Fruit fly (Drosophila melanogaster): ENCODE measurements around the gene CG42446.

The CG42446 gene

DNA sequence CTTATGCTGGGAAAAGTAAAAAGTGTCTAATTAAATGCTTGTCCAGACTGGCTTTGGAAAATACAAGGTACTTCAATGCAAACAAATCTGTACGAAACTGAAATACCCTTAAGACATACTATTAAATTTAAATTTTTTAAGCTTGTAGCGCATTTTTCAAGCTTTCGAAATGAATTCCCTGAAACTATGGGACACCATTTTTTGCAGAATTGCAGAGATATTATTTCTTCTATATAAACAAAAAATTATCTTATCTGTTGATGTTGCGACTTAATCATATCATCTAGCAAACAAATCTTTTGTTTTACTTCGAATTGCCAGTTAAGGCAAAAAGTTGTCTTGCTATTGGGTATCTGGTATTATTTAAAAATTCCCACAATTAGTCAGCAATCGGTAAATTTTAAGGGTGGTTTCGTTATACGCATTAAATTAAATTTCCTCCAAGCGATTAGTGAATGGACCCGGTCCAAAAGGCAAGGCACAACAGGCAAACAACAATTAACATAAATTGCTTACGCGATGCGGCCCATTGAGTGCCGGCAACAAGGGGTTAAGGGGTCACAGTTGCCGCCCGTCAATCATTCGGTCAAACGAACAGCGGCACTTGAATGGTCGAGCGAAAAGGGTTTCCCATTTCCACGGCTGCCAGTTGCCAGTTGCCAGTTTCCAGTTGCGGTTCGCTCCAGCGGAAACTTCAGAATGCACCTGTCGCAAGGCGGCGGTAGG lies 23.4 kb downstream of the CG42446 start (continued):
- TF ChIP-seq YL-1 (GFP tag; optimal IDR thresholded peaks at IDR 0.05) (no peak), Oli (tag; optimal IDR thresholded peaks at IDR 0.05) (peak; percentile 7), cg (GFP tag; optimal IDR thresholded peaks at IDR 0.05) (no peak), CG2875 (GFP tag; optimal IDR thresholded peaks at IDR 0.05) (no peak), grn (GFP tag; optimal IDR thresholded peaks at IDR 0.05) (peak; percentile 85), jumu (GFP tag; optimal IDR thresholded peaks at IDR 0.05) (no peak), CG10321 (GFP tag; IDR thresholded peaks at IDR 0.05) (no peak), CG15073 (GFP tag; optimal IDR thresholded peaks at IDR 0.05) (no peak), CG2678 (tag; optimal IDR thresholded peaks at IDR 0.05) (peak; percentile 33), CG17829 (tag; optimal IDR thresholded peaks at IDR 0.05) (no peak), Dek (tag; optimal IDR thresholded peaks at IDR 0.05) (no peak), lola (GFP tag; optimal IDR thresholded peaks at IDR 0.05) (peak in 1 of 3 experiments; percentile 27), CG10979 (tag; optimal IDR thresholded peaks at IDR 0.05) (peak; percentile 15), sob (GFP tag; IDR thresholded peaks at IDR 0.05) (no peak), fd102C (GFP tag; optimal IDR thresholded peaks at IDR 0.05) (no peak), CG11723 (GFP tag; optimal IDR thresholded peaks at IDR 0.05) (no peak), CG32772 (GFP tag; IDR thresholded peaks at IDR 0.05) (no peak), NC2α (GFP tag; optimal IDR thresholded peaks at IDR 0.05) (no peak), Dbx (GFP tag; IDR thresholded peaks at IDR 0.05) (no peak), caup (GFP tag; optimal IDR thresholded peaks at IDR 0.05; ENCODE audit: severe bottlenecking) (no peak), CG15479 (GFP tag; optimal IDR thresholded peaks at IDR 0.05) (no peak), D19B (GFP tag; optimal IDR thresholded peaks at IDR 0.05) (no peak), CG12104 (GFP tag; optimal IDR thresholded peaks at IDR 0.05) (no peak), Med (GFP tag) (peak; percentile 55), CG13424 (tag; optimal IDR thresholded peaks at IDR 0.05) (no peak), BEAF-32 (GFP tag; optimal IDR thresholded peaks at IDR 0.05) (no peak), CG6254 (GFP tag; optimal IDR thresholded peaks at IDR 0.05) (no peak), CG6689 (GFP tag; IDR thresholded peaks at IDR 0.05) (no peak), gsb (GFP tag; IDR thresholded peaks at IDR 0.05) (no peak), D19A (tag; optimal IDR thresholded peaks at IDR 0.05) (peak; percentile 96), bcd (GFP tag; optimal IDR thresholded peaks at IDR 0.05) (no peak), stwl (tag; optimal IDR thresholded peaks at IDR 0.05) (no peak), MBD-R2 (GFP tag; IDR thresholded peaks at IDR 0.05) (no peak), dmrt11E (tag; optimal IDR thresholded peaks at IDR 0.05) (peak; percentile 13), CG1529 (GFP tag; optimal IDR thresholded peaks at IDR 0.05) (peak; percentile 22), hbn (GFP tag; IDR thresholded peaks at IDR 0.05; ENCODE audit: partially characterized antibody) (no peak), org-1 (GFP tag; optimal IDR thresholded peaks at IDR 0.05) (no peak), CG5953 (GFP tag; IDR thresholded peaks at IDR 0.05) (no peak), sr (GFP tag; IDR thresholded peaks at IDR 0.05) (no peak), Fer2 (tag; optimal IDR thresholded peaks at IDR 0.05) (no peak), br (optimal IDR thresholded peaks at IDR 0.05) (no peak), CG30403 (GFP tag; optimal IDR thresholded peaks at IDR 0.05) (peak; percentile 2), CG14014 (GFP tag; IDR thresholded peaks at IDR 0.05) (no peak), Hsf (GFP tag; optimal IDR thresholded peaks at IDR 0.05) (no peak), eyg (GFP tag; optimal IDR thresholded peaks at IDR 0.05) (no peak), CG5180 (GFP tag; optimal IDR thresholded peaks at IDR 0.05) (no peak), CG7839 (tag; optimal IDR thresholded peaks at IDR 0.05) (peak; percentile 17), nmo (GFP tag; optimal IDR thresholded peaks at IDR 0.05) (peak; percentile 20), gro (GFP tag; optimal IDR thresholded peaks at IDR 0.05) (no peak), Hmr (GFP tag; optimal IDR thresholded peaks at IDR 0.05) (no peak)
